Worm (Caenorhabditis elegans) whole organism, midembryonic: ENCODE results near the gene F18E9.1.
"Not testable (repeated sequence)": the region's sequence is repeated elsewhere in the genome, so short reads cannot be mapped to it uniquely, and the experiment has no call there.

Experiments used
- T22C8.4 ChIP-seq: fragments of 200-800 bp; sonication (Bioruptor generic); IDR thresholded peaks from 2 replicates; pipeline ENCODE4 v1.3.6; 2022; ENCODE audit warnings: missing genetic modification characterization, missing compliant biosample characterization
- cog-1 ChIP-seq: sonication (generic microtip); optimal IDR thresholded peaks from 2 replicates; lab custom pipeline; 2016; ENCODE audit warnings: missing genetic modification characterization, missing compliant biosample characterization
- flt-1 ChIP-seq: fragments of 200-800 bp; sonication (Bioruptor generic); IDR thresholded peaks from 2 replicates; pipeline ENCODE4 v1.3.6; 2022; ENCODE audit warnings: missing genetic modification characterization, missing compliant biosample characterization
- klf-2 ChIP-seq: fragments of 200-800 bp; sonication (Bioruptor generic); conservative IDR thresholded peaks from 2 replicates; pipeline ENCODE4 v1.3.6; 2022; ENCODE audit warnings: missing genetic modification reagents, missing genetic modification characterization, missing compliant biosample characterization
- med-1 ChIP-seq: sonication (generic microtip); optimal IDR thresholded peaks from 2 replicates; lab custom pipeline; 2017; ENCODE audit warnings: missing genetic modification characterization, mild to moderate bottlenecking, missing compliant biosample characterization, antibody characterized with exemption, missing genetic modification reagents; ENCODE audit not compliant: insufficient read depth
- ref-1 ChIP-seq: fragments of 200-800 bp; sonication (Bioruptor generic); conservative IDR thresholded peaks from 2 replicates; pipeline ENCODE4 v1.3.6; 2022; ENCODE audit warnings: missing genetic modification reagents, missing genetic modification characterization, missing compliant biosample characterization
- tab-1 ChIP-seq: fragments of 200-800 bp; sonication (Bioruptor generic); IDR thresholded peaks from 2 replicates; pipeline ENCODE4 v1.3.6; 2022; ENCODE audit warnings: missing genetic modification characterization, missing compliant biosample characterization
- ztf-23 ChIP-seq: fragments of 200-800 bp; sonication (Bioruptor generic); IDR thresholded peaks from 2 replicates; pipeline ENCODE4 v1.3.6; 2022; ENCODE audit warnings: missing genetic modification reagents, missing genetic modification characterization, missing compliant biosample characterization
- ztf-29 ChIP-seq: fragments of 200-800 bp; sonication (Bioruptor generic); IDR thresholded peaks from 2 replicates; pipeline ENCODE4 v1.3.6; 2022; ENCODE audit warnings: missing genetic modification reagents, missing genetic modification characterization, missing compliant biosample characterization

F18E9.1 gene

ce11 chrX:8604160-8604559, 2.8 kb downstream of the F18E9.1 start:
- TF ChIP-seq flt-1 (GFP tag; lab: Robert Waterston, UW) (no peak), ref-1 (no peak), cog-1 (tag; lab: Kevin White, UChicago) (no peak), med-1 (GFP tag; lab: Kevin White, UChicago) (no peak), T22C8.4 (GFP tag; lab: Robert Waterston, UW) (no peak), tab-1 (GFP tag; lab: Robert Waterston, UW) (no peak), ztf-29 (GFP tag; lab: Robert Waterston, UW) (no peak), klf-2 (GFP tag; lab: Robert Waterston, UW) (no peak)

- TF ChIP-seq flt-1 (GFP tag; lab: Robert Waterston, UW) (no peak), T22C8.4 (GFP tag; lab: Robert Waterston, UW) (no peak), cog-1 (tag; lab: Kevin White, UChicago) (no peak), med-1 (GFP tag; lab: Kevin White, UChicago) (no peak), ztf-23 (GFP tag; lab: Robert Waterston, UW) (no peak), klf-2 (GFP tag; lab: Robert Waterston, UW) (no peak), ref-1 (no peak), ztf-29 (GFP tag; lab: Robert Waterston, UW) (no peak), tab-1 (GFP tag; lab: Robert Waterston, UW) (no peak)
Observed at ce11 chrX:8605005-8605404, 3.7 kb downstream of the F18E9.1 start, which contains the start of the genes H35N09.2 and H35N09.1. Gene H35N09.2 (minus strand): TSS chrX:8605058. Gene H35N09.1 (plus strand): TSS chrX:8605339.

DNA sequence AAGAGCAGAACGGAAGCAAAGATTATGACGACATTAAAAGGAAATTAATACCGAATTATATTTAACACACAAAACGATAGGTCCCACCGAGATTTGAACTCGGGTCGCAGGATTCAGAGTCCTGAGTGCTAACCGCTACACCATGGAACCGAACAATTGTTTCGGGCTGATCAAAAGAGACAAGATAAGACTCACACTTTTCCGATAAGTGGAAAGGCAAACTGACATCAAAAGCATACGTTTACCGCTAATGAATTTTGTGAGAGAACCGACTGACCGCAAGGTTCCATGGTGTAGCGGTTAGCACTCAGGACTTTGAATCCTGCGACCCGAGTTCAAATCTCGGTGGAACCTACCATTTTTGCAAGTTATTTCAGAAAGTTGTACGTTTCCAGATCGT, 7.4 kb downstream of the F18E9.1 start:
- peak; percentile 35; the same call in 1 of the 2 replicates for TF ChIP-seq ztf-23 (GFP tag; lab: Robert Waterston, UW)
- no peak for TF ChIP-seq flt-1 (GFP tag; lab: Robert Waterston, UW)

DNA sequence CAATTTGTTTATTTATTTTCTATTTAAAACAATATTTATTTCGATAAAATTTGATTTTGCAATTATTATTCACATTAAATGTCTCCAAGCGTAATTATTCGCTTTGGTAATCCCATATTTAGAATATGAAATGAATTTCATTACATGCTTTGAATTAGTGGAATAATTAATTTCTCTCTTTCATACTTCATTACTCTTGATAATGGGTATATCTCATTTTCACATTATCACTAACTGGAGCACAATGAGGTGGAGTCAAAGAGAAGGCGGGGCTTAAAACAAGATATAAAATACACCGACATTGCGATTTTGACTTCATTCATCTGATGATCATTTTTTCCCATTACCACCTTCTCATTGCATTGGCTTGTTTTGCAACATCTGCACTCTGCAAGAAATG, 9.3 kb downstream of the F18E9.1 start, which contains the start of gene K01A12.4:
Gene K01A12.4, plus strand, starts transcription at position 301 of the 400 bp plus-strand sequence.
- not testable (repeated sequence) for TF ChIP-seq klf-2 (GFP tag; lab: Robert Waterston, UW); ref-1; med-1 (GFP tag; lab: Kevin White, UChicago)

ce11 chrX:8612278-8612677, 10.9 kb downstream of the F18E9.1 start:
- TF ChIP-seq ref-1 (no peak), ztf-23 (GFP tag; lab: Robert Waterston, UW) (no peak), med-1 (GFP tag; lab: Kevin White, UChicago) (no peak), ztf-29 (GFP tag; lab: Robert Waterston, UW) (no peak), T22C8.4 (GFP tag; lab: Robert Waterston, UW) (no peak), klf-2 (GFP tag; lab: Robert Waterston, UW) (no peak), cog-1 (tag; lab: Kevin White, UChicago) (no peak), tab-1 (GFP tag; lab: Robert Waterston, UW) (no peak), flt-1 (GFP tag; lab: Robert Waterston, UW) (no peak)

DNA sequence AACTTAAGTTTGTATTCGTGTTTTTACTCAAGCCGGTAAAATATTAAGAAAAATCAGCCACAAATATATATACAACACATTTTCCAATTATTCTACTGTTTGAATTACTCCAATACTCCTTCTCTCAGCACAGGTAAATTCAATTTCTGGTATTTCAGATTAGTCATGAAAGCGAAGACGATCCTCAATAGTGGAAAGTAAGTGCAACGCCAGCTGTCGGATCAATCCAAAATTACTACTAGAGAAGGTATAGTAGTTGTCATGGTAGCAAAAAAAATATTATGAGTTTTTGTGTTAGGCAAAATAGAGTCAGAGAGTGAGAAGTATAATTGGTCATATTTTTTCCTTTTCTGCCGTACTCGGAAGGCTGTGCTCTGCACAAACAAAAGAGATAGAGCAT, 11.7 kb downstream of the F18E9.1 start, which contains the start of gene K01A12.2:
Gene K01A12.2, plus strand, starts transcription at position 301 of the 400 bp plus-strand sequence.
- TF ChIP-seq flt-1 (GFP tag; lab: Robert Waterston, UW) (no peak), ztf-23 (GFP tag; lab: Robert Waterston, UW) (no peak), cog-1 (tag; lab: Kevin White, UChicago) (no peak), T22C8.4 (GFP tag; lab: Robert Waterston, UW) (no peak), klf-2 (GFP tag; lab: Robert Waterston, UW) (no peak), ztf-29 (GFP tag; lab: Robert Waterston, UW) (no peak), med-1 (GFP tag; lab: Kevin White, UChicago) (no peak), tab-1 (GFP tag; lab: Robert Waterston, UW) (no peak), ref-1 (no peak)

- no peak for TF ChIP-seq med-1 (GFP tag; lab: Kevin White, UChicago)
- 0 out of 2 replicates have a peak, but pooled peaks have one; percentile 31 for TF ChIP-seq ztf-29 (GFP tag; lab: Robert Waterston, UW)
Observed at ce11 chrX:8623840-8624591, 22.7 kb downstream of the F18E9.1 start.

DNA sequence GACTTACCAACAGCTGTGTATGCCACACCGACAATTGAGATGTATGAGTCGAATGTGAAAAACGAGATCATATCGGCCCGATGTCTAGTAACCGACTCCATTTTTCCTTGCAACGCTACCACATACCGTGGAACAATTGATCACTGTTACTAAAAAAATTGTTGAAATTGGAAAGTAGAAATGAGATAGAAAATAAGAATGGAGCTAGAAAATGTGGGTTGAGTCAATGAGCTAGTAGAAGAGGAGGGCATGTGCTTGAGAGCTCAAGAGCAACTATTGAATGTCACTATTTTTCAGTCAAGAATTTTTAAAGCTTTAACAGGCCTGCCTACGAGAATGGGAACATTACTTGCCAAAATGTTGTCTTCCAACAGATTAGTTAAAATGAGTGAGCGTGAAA, 23.8 kb downstream of the F18E9.1 start, which contains the start of gene K01A12.3:
Gene K01A12.3, minus strand, starts transcription at position 101 of the 400 bp plus-strand sequence.
- no peak for TF ChIP-seq ztf-29 (GFP tag; lab: Robert Waterston, UW)
- no peak for TF ChIP-seq tab-1 (GFP tag; lab: Robert Waterston, UW)
- no peak for TF ChIP-seq T22C8.4 (GFP tag; lab: Robert Waterston, UW)
- TF ChIP-seq med-1 (GFP tag; lab: Kevin White, UChicago), result no peak
- no peak for TF ChIP-seq klf-2 (GFP tag; lab: Robert Waterston, UW)
- TF ChIP-seq ref-1, result no peak

- TF ChIP-seq ref-1, result peak; percentile 64
- peak; percentile 91 for TF ChIP-seq flt-1 (GFP tag; lab: Robert Waterston, UW)
- no peak; the same call in none of the 2 replicates for TF ChIP-seq T22C8.4 (GFP tag; lab: Robert Waterston, UW)
- peak; percentile 43 for TF ChIP-seq med-1 (GFP tag; lab: Kevin White, UChicago)
- TF ChIP-seq cog-1 (tag; lab: Kevin White, UChicago), result no peak
- TF ChIP-seq tab-1 (GFP tag; lab: Robert Waterston, UW), result peak; percentile 83
- peak; percentile 69 for TF ChIP-seq klf-2 (GFP tag; lab: Robert Waterston, UW)
Observed at ce11 chrX:8638679-8639184, 37.4 kb downstream of the F18E9.1 start.
